Fruit fly (Drosophila melanogaster): ENCODE measurements around the gene CG17896.

The CG17896 gene

dm6 chrX:529724-530603 is 36.7 kb upstream of the CG17896 start, which contains the start of the genes CG4293 and Appl (continued):
- TF ChIP-seq insv (GFP tag; optimal IDR thresholded peaks at IDR 0.05) (peak in 1 of 2 experiments; percentile 75), ERR (GFP tag; optimal IDR thresholded peaks at IDR 0.05) (no peak), CG8478 (optimal IDR thresholded peaks at IDR 0.05) (peak; percentile 85), unpg (GFP tag; optimal IDR thresholded peaks at IDR 0.05) (no peak), pros (GFP tag; optimal IDR thresholded peaks at IDR 0.05) (no peak), abd-A (tag; optimal IDR thresholded peaks at IDR 0.05) (no peak), CG31441 (GFP tag; IDR thresholded peaks at IDR 0.05) (no peak), Med (GFP tag) (peak; percentile 42), bab2 (GFP tag; optimal IDR thresholded peaks at IDR 0.05) (no peak), ftz-f1 (GFP tag; optimal IDR thresholded peaks at IDR 0.05) (no peak), ci (GFP tag; IDR thresholded peaks at IDR 0.05) (0 out of 3 replicates have a peak, but pooled peaks have one; percentile 13), CG3163 (GFP tag; optimal IDR thresholded peaks at IDR 0.05) (no peak), CG18262 (tag; optimal IDR thresholded peaks at IDR 0.05) (peak; percentile 17), pum (GFP tag; optimal IDR thresholded peaks at IDR 0.05) (no peak), pho (GFP tag; optimal IDR thresholded peaks at IDR 0.05) (no peak), gce (GFP tag; IDR thresholded peaks at IDR 0.05) (no peak), CG2712 (tag; optimal IDR thresholded peaks at IDR 0.05) (peak; percentile 31), knrl (GFP tag; IDR thresholded peaks at IDR 0.05; ENCODE audit: partially characterized antibody) (peak; percentile 65), repo (GFP tag; optimal IDR thresholded peaks at IDR 0.05) (no peak), hth (optimal IDR thresholded peaks at IDR 0.05) (no peak), trem (tag; optimal IDR thresholded peaks at IDR 0.05) (peak; percentile 58), CG18476 (GFP tag; optimal IDR thresholded peaks at IDR 0.05) (no peak), Xrp1 (GFP tag; IDR thresholded peaks at IDR 0.05) (no peak), bbx (GFP tag; IDR thresholded peaks at IDR 0.05; ENCODE audit: partially characterized antibody) (no peak), CG13624 (GFP tag; optimal IDR thresholded peaks at IDR 0.05) (no peak), Bgb (GFP tag; IDR thresholded peaks at IDR 0.05; ENCODE audit: partially characterized antibody) (peak; percentile 64), Gsc (GFP tag; IDR thresholded peaks at IDR 0.05) (no peak), nerfin-1 (tag; optimal IDR thresholded peaks at IDR 0.05) (no peak), Lpt (GFP tag; optimal IDR thresholded peaks at IDR 0.05) (no peak), CG8290 (GFP tag; optimal IDR thresholded peaks at IDR 0.05) (peak; percentile 11), CG8290 (tag; optimal IDR thresholded peaks at IDR 0.05) (peak; percentile 9 to 76), vvl (GFP tag; IDR thresholded peaks at IDR 0.05) (peak; percentile 22; the same call in 1 of the 2 replicates), dati (GFP tag; IDR thresholded peaks at IDR 0.05) (no peak), crc (GFP tag; optimal IDR thresholded peaks at IDR 0.05) (no peak), danr (GFP tag; IDR thresholded peaks at IDR 0.05) (no peak), GATAe (GFP tag; conservative IDR thresholded peaks at IDR 0.05) (no peak), sd (tag; optimal IDR thresholded peaks at IDR 0.05) (no peak), phol (tag; optimal IDR thresholded peaks at IDR 0.05) (peak; percentile 51), Drgx (GFP tag; IDR thresholded peaks at IDR 0.05) (no peak), CG4282 (GFP tag; optimal IDR thresholded peaks at IDR 0.05) (no peak), pb (GFP tag; optimal IDR thresholded peaks at IDR 0.05) (no peak), Taf1 (GFP tag; IDR thresholded peaks at IDR 0.05) (no peak), org-1 (GFP tag; optimal IDR thresholded peaks at IDR 0.05) (no peak), vfl (GFP tag; optimal IDR thresholded peaks at IDR 0.05) (no peak), CG2889 (GFP tag; IDR thresholded peaks at IDR 0.05) (no peak), CG34376 (GFP tag; optimal IDR thresholded peaks at IDR 0.05) (no peak), fu2 (GFP tag; optimal IDR thresholded peaks at IDR 0.05) (no peak), ttk (GFP tag; IDR thresholded peaks at IDR 0.05) (no peak), Hr51 (GFP tag; optimal IDR thresholded peaks at IDR 0.05) (no peak), hkb (optimal IDR thresholded peaks at IDR 0.05) (peak; percentile 98), hkb (GFP tag; IDR thresholded peaks at IDR 0.05) (no peak), CG8924 (tag; optimal IDR thresholded peaks at IDR 0.05) (no peak)

Measured in whole organism, embryonic.